Worm (Caenorhabditis elegans) whole organism, midembryonic: ENCODE measurements around the gene srr-1.

Experiments
- T22C8.4 ChIP-seq: fragments of 200-800 bp; sonication (Bioruptor generic); IDR thresholded peaks from 2 replicates; pipeline ENCODE4 v1.3.6; 2022; ENCODE audit warnings: missing genetic modification characterization, missing compliant biosample characterization
- flt-1 ChIP-seq: fragments of 200-800 bp; sonication (Bioruptor generic); IDR thresholded peaks from 2 replicates; pipeline ENCODE4 v1.3.6; 2022; ENCODE audit warnings: missing genetic modification characterization, missing compliant biosample characterization
- klf-2 ChIP-seq: fragments of 200-800 bp; sonication (Bioruptor generic); conservative IDR thresholded peaks from 2 replicates; pipeline ENCODE4 v1.3.6; 2022; ENCODE audit warnings: missing genetic modification reagents, missing genetic modification characterization, missing compliant biosample characterization
- med-1 ChIP-seq: sonication (generic microtip); optimal IDR thresholded peaks from 2 replicates; lab custom pipeline; 2017; ENCODE audit warnings: missing genetic modification characterization, mild to moderate bottlenecking, missing compliant biosample characterization, antibody characterized with exemption, missing genetic modification reagents; ENCODE audit not compliant: insufficient read depth
- ref-1 ChIP-seq: fragments of 200-800 bp; sonication (Bioruptor generic); conservative IDR thresholded peaks from 2 replicates; pipeline ENCODE4 v1.3.6; 2022; ENCODE audit warnings: missing genetic modification reagents, missing genetic modification characterization, missing compliant biosample characterization
- ztf-23 ChIP-seq: fragments of 200-800 bp; sonication (Bioruptor generic); IDR thresholded peaks from 2 replicates; pipeline ENCODE4 v1.3.6; 2022; ENCODE audit warnings: missing genetic modification reagents, missing genetic modification characterization, missing compliant biosample characterization

DNA sequence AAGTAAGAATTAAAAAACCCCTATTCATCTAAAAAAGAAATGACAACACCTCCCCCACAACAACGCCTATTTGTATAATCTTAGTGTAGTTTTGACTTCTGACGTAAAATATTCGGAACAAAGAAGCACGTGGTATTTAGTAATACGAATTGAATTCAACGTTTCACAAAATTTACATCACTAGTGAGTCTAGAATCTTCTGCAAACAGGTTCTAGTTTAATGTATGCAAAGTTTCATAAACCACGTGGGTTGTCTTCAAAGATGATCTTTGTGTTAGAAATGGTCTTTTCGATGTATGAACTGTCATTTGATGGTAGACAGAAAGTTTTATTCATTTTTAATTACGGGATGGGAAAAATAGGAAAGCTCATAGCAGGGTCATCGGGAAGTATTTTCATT, 19.6 kb upstream of the srr-1 start:
- TF ChIP-seq flt-1 (GFP tag; lab: Robert Waterston, UW) (no peak), ztf-23 (GFP tag; lab: Robert Waterston, UW) (no peak), ref-1 (GFP tag; lab: Robert Waterston, UW) (no peak), klf-2 (GFP tag; lab: Robert Waterston, UW) (no peak), med-1 (GFP tag; lab: Kevin White, UChicago) (no peak), T22C8.4 (GFP tag; lab: Robert Waterston, UW) (no peak)
